Worm (Caenorhabditis elegans): ENCODE data around the gene taf-13.

Gene taf-13

DNA sequence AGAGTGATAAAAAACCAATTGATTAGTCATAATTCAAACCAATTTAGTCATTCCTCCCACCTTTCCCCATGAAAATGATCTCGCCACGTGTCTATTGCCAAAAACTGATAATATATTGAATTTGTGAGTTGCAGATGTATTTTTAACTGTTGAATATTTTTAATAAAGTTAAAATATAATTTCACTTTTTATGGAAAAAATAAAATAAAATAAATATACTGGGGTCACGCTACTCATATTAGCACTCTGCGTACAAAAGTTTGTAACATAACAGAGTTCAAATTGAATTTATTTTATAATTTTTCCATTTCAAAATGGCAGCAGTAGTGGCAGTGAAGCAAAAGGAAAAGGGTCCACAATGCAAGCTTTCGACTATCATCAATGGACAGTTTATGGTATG lies 12.7 kb upstream of the taf-13 start, which contains the start of gene C14A4.13:
TSS of gene C14A4.13 (plus strand) at position 301 of the 400 bp plus-strand sequence.
- TF ChIP-seq skn-1 (tag; optimal IDR thresholded peaks at IDR 0.05) (no peak), fkh-8 (tag; optimal IDR thresholded peaks at IDR 0.05) (no peak), nhr-71 (tag; optimal IDR thresholded peaks at IDR 0.05) (no peak), egl-13 (tag; optimal IDR thresholded peaks at IDR 0.05) (no peak), aha-1 (tag; optimal IDR thresholded peaks at IDR 0.05) (no peak), zag-1 (tag; optimal IDR thresholded peaks at IDR 0.05) (no peak), ceh-8 (GFP tag; optimal IDR thresholded peaks at IDR 0.05) (no peak)

DNA sequence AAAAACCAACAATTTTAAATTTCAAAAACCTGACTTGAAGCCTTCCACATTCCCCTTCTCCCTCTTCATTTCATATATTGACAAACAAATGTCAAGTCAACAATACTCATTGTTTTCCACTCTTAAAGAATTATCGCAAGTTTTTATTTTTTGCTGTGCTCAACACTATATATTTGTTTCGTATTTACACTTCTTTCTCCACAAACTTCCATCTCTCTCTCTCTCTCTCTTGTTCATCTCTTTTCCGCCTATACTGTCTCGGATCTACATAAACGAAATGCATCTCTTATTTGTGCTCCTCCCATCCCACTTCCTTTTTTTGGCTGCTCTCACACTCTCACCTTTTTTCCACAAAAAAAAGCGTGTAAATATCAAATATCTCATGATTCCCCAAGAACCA lies 7.3 kb upstream of the taf-13 start, which contains the start of gene C14A4.12:
TSS of gene C14A4.12 (plus strand) at position 301 of the 400 bp plus-strand sequence.
- TF ChIP-seq nhr-84 (tag; optimal IDR thresholded peaks at IDR 0.05) (no peak), egl-13 (tag; optimal IDR thresholded peaks at IDR 0.05) (no peak), tbx-2 (tag; optimal IDR thresholded peaks at IDR 0.05) (no peak), efl-1 (optimal IDR thresholded peaks at IDR 0.05) (no peak), efl-1 (GFP tag; optimal IDR thresholded peaks at IDR 0.05 in 1 of 2) (no peak), hlh-4 (tag; optimal IDR thresholded peaks at IDR 0.05) (no peak), fos-1 (tag; optimal IDR thresholded peaks at IDR 0.05) (no peak), snpc-4 (tag; optimal IDR thresholded peaks at IDR 0.05) (no peak), aha-1 (tag; optimal IDR thresholded peaks at IDR 0.05) (no peak), ama-1 (optimal IDR thresholded peaks at IDR 0.05) (no peak), skn-1 (tag; optimal IDR thresholded peaks at IDR 0.05) (no peak)

DNA sequence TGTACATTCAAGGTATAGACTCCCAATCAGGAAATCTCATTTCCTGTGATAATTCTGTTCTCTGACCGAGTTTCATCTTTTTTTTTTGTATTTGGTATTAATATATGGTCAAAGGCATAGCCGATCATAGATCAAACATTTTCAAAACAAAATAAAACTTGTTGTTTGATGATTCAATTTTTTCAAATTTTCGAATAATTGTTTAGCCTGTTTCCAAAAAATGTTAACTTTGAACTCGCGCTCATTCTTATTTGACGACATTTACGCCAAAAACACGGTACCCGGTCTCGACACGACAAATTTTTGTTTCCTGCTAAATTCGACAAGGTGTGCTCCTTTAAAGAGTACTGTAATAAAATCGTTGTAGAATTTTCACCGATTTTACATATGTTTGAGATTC lies 3.4 kb upstream of the taf-13 start:
- no peak for TF ChIP-seq efl-1 (optimal IDR thresholded peaks at IDR 0.05)
- TF ChIP-seq efl-1 (GFP tag; optimal IDR thresholded peaks at IDR 0.05 in 1 of 2): peak in 1 of 2 experiments; percentile 65
- TF ChIP-seq unc-86 (tag; optimal IDR thresholded peaks at IDR 0.05): no peak
- no peak for TF ChIP-seq nhr-76 (tag; optimal IDR thresholded peaks at IDR 0.05)
- TF ChIP-seq aly-2 (tag; optimal IDR thresholded peaks at IDR 0.05): no peak
- TF ChIP-seq tbx-2 (tag; optimal IDR thresholded peaks at IDR 0.05): no peak
- TF ChIP-seq nhr-90 (tag; optimal IDR thresholded peaks at IDR 0.05; ENCODE audit: poor library complexity): no peak
- TF ChIP-seq ets-5 (GFP tag; IDR thresholded peaks at IDR 0.05): no peak
- no peak for TF ChIP-seq vab-15 (tag; optimal IDR thresholded peaks at IDR 0.05)

DNA sequence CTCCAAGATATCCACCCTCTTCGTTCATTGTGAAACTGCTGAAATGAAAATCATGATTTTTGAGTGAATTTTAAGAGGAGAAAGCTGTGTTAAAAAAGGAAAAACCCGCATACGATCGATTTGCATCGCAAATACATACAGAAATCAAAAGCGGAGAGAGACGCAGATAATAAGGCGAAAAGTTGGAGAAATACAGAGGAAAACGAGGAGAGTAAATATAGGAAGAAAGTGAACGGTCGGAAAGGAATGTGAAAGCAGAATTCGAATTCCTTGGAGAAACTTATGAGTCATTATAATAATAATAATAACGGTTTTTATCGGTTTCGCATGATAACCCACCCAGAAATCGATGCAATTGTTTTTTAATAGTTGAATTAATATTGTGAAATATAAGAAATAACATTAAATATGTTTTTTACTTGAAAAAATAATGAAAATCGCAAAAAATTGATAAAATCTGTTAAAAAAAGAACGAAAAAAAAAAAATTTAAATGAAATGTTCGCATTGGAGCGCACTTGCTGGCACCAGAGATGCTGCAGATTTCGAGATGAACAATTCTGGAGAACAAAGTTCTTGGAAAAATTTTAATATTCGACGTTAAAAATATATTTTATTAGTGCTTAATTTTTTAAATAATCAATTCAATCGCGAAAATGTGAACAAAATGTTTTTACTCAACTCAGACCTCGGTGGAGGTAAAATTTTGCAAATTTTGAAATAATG lies 2.0 kb upstream of the taf-13 start, which contains the start of gene ccm-3:
TSS of gene ccm-3 (minus strand) at position 38 of the 724 bp plus-strand sequence.
- TF ChIP-seq elt-3 (tag; optimal IDR thresholded peaks at IDR 0.05) (no peak), lin-35 (GFP tag; optimal IDR thresholded peaks at IDR 0.05) (peak; percentile 46 to 51), aha-1 (tag; optimal IDR thresholded peaks at IDR 0.05) (no peak), hlh-17 (GFP tag; optimal IDR thresholded peaks at IDR 0.05; ENCODE audit: borderline replicate concordance) (no peak), fos-1 (tag; optimal IDR thresholded peaks at IDR 0.05) (no peak), F16B12.6 (tag; optimal IDR thresholded peaks at IDR 0.05) (peak; percentile 3), sup-37 (GFP tag; optimal IDR thresholded peaks at IDR 0.05) (no peak), swsn-7 (tag; optimal IDR thresholded peaks at IDR 0.05) (no peak), isw-1 (GFP tag; IDR thresholded peaks at IDR 0.05) (no peak; the same call in 1 of the 2 replicates), unc-98 (GFP tag; IDR thresholded peaks at IDR 0.05) (no peak), lin-15B (tag; optimal IDR thresholded peaks at IDR 0.05) (peak; percentile 64), lsy-2 (tag; optimal IDR thresholded peaks at IDR 0.05) (peak; percentile 15 to 77), efl-3 (GFP tag; optimal IDR thresholded peaks at IDR 0.05) (no peak), ceh-63 (GFP tag; optimal IDR thresholded peaks at IDR 0.05) (no peak), lin-14 (GFP tag; optimal IDR thresholded peaks at IDR 0.05) (peak; percentile 63), C16A3.4 (tag; optimal IDR thresholded peaks at IDR 0.05) (peak; percentile 50), ets-5 (GFP tag; IDR thresholded peaks at IDR 0.05) (no peak), ztf-11 (tag; optimal IDR thresholded peaks at IDR 0.05) (no peak), ztf-4 (tag; optimal IDR thresholded peaks at IDR 0.05) (no peak), hpl-2 (GFP tag; optimal IDR thresholded peaks at IDR 0.05) (no peak), irx-1 (tag; optimal IDR thresholded peaks at IDR 0.05) (no peak), blmp-1 (tag; optimal IDR thresholded peaks at IDR 0.05) (peak; percentile 98), fkh-4 (tag; optimal IDR thresholded peaks at IDR 0.05; ENCODE audit: borderline replicate concordance) (no peak), ceh-82 (tag; optimal IDR thresholded peaks at IDR 0.05) (peak in 2 of 3 experiments; percentile 15 to 54), pag-3 (tag; optimal IDR thresholded peaks at IDR 0.05; ENCODE audit: borderline replicate concordance, insufficient read depth) (no peak), snpc-4 (tag; optimal IDR thresholded peaks at IDR 0.05) (no peak), ceh-88 (GFP tag; IDR thresholded peaks at IDR 0.05) (no peak), C04F5.9 (tag; optimal IDR thresholded peaks at IDR 0.05) (no peak), nhr-237 (tag; optimal IDR thresholded peaks at IDR 0.05) (no peak)
